Worm (Caenorhabditis elegans): ENCODE data around the gene sdz-6.
"Not testable (repeated sequence)": the region's sequence is repeated elsewhere in the genome, so short reads cannot be mapped to it uniquely, and the experiment has no call there.

- not testable (repeated sequence) for TF ChIP-seq elt-3 (tag; optimal IDR thresholded peaks at IDR 0.05); lin-39 (tag; optimal IDR thresholded peaks at IDR 0.05); unc-62 (GFP tag; optimal IDR thresholded peaks at IDR 0.05); blmp-1 (tag; optimal IDR thresholded peaks at IDR 0.05); nhr-77 (tag; optimal IDR thresholded peaks at IDR 0.05); lin-35 (GFP tag; optimal IDR thresholded peaks at IDR 0.05); aha-1 (tag; optimal IDR thresholded peaks at IDR 0.05); C16A3.4 (tag; optimal IDR thresholded peaks at IDR 0.05); mdl-1 (tag; optimal IDR thresholded peaks at IDR 0.05); pqm-1 (tag; optimal IDR thresholded peaks at IDR 0.05); lsy-2 (tag; optimal IDR thresholded peaks at IDR 0.05)
These were observed 3.4 kb upstream of the sdz-6 start, which contains the start of gene srh-208 for ce11 chrV:19317058-19317457.
